Fruit fly (Drosophila melanogaster) whole organism, prepupa: Measurements from ENCODE around the gene CG8188.

Experiments used
- CG11762 ChIP-seq: fragments of 200-800 bp; sonication (Bioruptor generic); optimal IDR thresholded peaks from 3 replicates; lab custom pipeline; 2016; ENCODE audit warnings: missing biosample characterization, missing genetic modification characterization; ENCODE audit not compliant: insufficient read depth
- Sox102F ChIP-seq: fragments of 200-800 bp; sonication (Bioruptor generic); optimal IDR thresholded peaks from 2 replicates; lab custom pipeline; 2016; ENCODE audit warnings: missing biosample characterization, mild to moderate bottlenecking, missing genetic modification characterization
- fd59A ChIP-seq: fragments of 200-800 bp; sonication (Bioruptor generic); optimal IDR thresholded peaks from 2 replicates; lab custom pipeline; 2017; ENCODE audit warnings: missing biosample characterization, mild to moderate bottlenecking, missing genetic modification characterization, missing genetic modification reagents

DNA sequence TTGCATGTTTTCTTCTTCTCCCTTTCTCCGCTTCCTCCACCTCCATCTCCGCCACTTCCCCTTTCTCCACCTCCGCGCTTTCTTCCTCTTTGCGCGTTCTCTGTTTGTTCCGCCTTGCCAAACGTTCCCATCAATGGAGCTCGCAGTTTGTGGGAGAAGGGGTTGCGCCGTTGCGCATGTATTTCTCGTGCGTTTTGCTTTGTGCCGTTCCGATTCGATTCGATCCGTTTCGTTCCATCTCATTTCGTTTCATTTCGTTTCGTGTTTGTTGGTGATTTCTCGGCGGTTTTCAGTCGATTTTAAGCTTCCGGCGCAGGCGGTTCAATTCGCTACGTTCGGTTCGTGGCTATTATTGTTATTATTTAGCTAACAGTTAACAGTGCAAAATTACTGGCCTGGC is 20.1 kb upstream of the CG8188 start:
- TF ChIP-seq fd59A (GFP tag; lab: Kevin White, UChicago), result no peak
- TF ChIP-seq Sox102F, result no peak
- TF ChIP-seq CG11762 (GFP tag; lab: Kevin White, UChicago), result no peak
